Worm (Caenorhabditis elegans): ENCODE data around the gene osm-6.

ce11 chrV:11899149-11899548, 28.1 kb downstream of the osm-6 start, which contains the start of gene sma-1:
- TF ChIP-seq nhr-21 (tag; optimal IDR thresholded peaks at IDR 0.05): no peak
- no peak for TF ChIP-seq unc-62 (GFP tag; optimal IDR thresholded peaks at IDR 0.05)
- no peak for TF ChIP-seq snpc-4 (tag; optimal IDR thresholded peaks at IDR 0.05)
- TF ChIP-seq ama-1 (optimal IDR thresholded peaks at IDR 0.05): no peak
- no peak for TF ChIP-seq ceh-82 (tag; optimal IDR thresholded peaks at IDR 0.05)
- no peak for TF ChIP-seq R02D3.7 (tag; optimal IDR thresholded peaks at IDR 0.05)
- TF ChIP-seq egl-27 (tag; optimal IDR thresholded peaks at IDR 0.05): no peak
- TF ChIP-seq nhr-25 (tag; optimal IDR thresholded peaks at IDR 0.05): no peak
- no peak for TF ChIP-seq aly-2 (tag; optimal IDR thresholded peaks at IDR 0.05)
- TF ChIP-seq ceh-16 (tag; optimal IDR thresholded peaks at IDR 0.05): no peak
- no peak for TF ChIP-seq F13H6.1 (tag; optimal IDR thresholded peaks at IDR 0.05)
- TF ChIP-seq lsy-2 (tag; optimal IDR thresholded peaks at IDR 0.05): no peak
- no peak for TF ChIP-seq zag-1 (tag; optimal IDR thresholded peaks at IDR 0.05)
- no peak for TF ChIP-seq mdl-1 (tag; optimal IDR thresholded peaks at IDR 0.05)
